Worm (Caenorhabditis elegans) whole organism, early embryonic: ENCODE measurements around the gene natc-1.

ENCODE experiments used
- ama-1 ChIP-seq: fragments of 150-350 bp; optimal IDR thresholded peaks from 2 replicates; lab custom pipeline; 2014
- ceh-13 ChIP-seq: fragments of 200-800 bp; sonication (Bioruptor generic); optimal IDR thresholded peaks from 2 replicates; lab custom pipeline; 2018; ENCODE audit warnings: mild to moderate bottlenecking, missing genetic modification characterization, missing compliant biosample characterization
- flt-1 ChIP-seq: fragments of 200-800 bp; sonication (Bioruptor generic); IDR thresholded peaks from 2 replicates; pipeline ENCODE4 v1.3.6; 2022; ENCODE audit warnings: missing genetic modification characterization, missing compliant biosample characterization
- pes-1 ChIP-seq: fragments of 200-800 bp; sonication (Bioruptor generic); IDR thresholded peaks from 2 replicates; pipeline ENCODE4 v1.3.6; 2022; ENCODE audit warnings: missing genetic modification reagents, missing genetic modification characterization, missing compliant biosample characterization
- sea-1 ChIP-seq: fragments of 200-800 bp; sonication (Bioruptor generic); conservative IDR thresholded peaks from 2 replicates; pipeline ENCODE4 v1.3.6; 2022; ENCODE audit warnings: missing genetic modification characterization, missing compliant biosample characterization

DNA sequence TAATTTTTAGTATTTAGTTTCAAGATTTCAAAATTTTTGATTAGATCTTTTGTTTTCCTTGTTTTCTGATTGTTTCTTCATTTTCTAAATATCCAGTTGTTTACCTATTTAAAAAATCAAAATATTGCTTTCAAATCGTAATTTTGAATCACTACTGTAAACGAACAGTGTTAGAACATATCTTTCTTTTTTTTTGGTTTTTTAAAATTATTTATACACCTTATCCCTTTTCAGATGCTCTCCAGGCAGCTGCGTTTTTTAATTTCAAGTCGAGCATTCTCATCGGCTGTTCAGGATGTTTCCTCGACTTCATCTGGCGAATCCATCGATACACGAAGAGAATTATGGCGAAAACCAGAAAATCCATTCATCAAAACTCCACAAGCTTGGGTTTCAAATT, 4.9 kb downstream of the natc-1 start, which contains the start of gene mrpl-4:
- TF ChIP-seq ceh-13 (GFP tag; lab: Kevin White, UChicago), result no peak
- no peak for TF ChIP-seq flt-1 (GFP tag; lab: Robert Waterston, UW)
- no peak for TF ChIP-seq sea-1
- no peak for TF ChIP-seq ama-1
- no peak for TF ChIP-seq pes-1 (GFP tag; lab: Robert Waterston, UW)
